Worm (Caenorhabditis elegans) whole organism, dauer: ENCODE measurements around the gene F49H12.4.

Experiments
- unc-62 ChIP-seq: sonication (generic microtip); optimal IDR thresholded peaks from 2 replicates; lab custom pipeline; 2017; ENCODE audit warnings: missing biosample characterization, missing genetic modification reagents, missing genetic modification characterization

F49H12.4 gene

DNA sequence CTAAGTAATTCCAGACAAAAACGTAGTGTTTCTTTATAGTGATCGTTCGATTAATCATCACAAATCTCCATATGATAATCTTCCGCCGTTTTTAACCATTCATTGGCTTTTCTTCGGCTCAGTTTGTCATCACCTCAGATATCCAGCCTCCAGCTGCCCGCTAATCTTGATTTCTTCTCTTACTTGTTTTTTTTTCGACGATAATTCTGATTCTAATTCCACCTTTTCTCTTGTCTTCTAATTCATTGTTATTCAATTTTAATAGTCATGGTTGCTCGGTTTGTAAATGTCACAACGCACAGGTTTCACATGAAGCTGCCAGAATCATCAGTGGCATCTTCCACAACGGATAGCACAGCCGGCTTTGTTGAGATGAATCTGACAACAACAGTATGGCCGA lies at the start of gene F49H12.4:
F49H12.4 (plus strand) TSS at position 301 of the 400 bp plus-strand sequence.
- no peak for TF ChIP-seq unc-62

DNA sequence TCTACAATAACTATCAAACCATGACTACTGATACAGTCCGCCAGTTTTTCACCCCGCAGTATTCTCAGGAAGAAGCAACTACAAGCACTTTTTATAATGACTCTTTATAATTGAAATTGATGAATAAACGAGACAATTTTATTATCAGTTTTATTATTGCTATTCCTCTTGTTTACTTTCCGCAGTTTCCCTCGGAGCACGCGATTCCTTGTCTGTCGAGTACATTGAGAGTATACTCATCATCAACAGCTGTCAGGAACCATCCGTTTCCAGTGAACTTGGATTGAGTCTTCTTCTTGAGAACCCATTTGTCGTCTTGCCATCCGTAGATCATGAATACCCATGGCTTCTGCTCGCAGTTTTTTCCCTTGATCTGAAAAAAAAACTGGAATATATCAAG lies 48.8 kb upstream of the F49H12.4 start:
- TF ChIP-seq unc-62 = no peak

DNA sequence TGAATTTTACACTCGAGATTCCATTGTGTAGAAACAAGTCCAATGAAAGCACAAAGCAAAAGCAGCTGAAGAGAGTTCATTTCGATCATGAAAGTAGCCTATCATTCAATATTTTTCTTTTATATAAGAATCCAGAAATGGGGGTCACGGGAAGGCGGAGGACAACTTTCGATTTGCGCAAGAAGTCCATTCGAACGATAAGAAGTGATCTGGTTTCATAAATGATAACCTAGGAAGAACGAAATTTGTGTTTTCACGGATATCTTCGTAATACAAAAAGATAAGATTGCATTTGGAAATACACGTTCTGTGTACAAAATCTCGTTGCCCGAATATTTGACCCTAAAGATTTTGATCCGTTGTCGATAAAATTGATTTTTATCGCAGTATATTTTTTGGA lies 48.2 kb upstream of the F49H12.4 start, which contains the start of gene Y102A11A.5:
Y102A11A.5 (minus strand) TSS at position 175 of the 400 bp plus-strand sequence.
- no peak for TF ChIP-seq unc-62

DNA sequence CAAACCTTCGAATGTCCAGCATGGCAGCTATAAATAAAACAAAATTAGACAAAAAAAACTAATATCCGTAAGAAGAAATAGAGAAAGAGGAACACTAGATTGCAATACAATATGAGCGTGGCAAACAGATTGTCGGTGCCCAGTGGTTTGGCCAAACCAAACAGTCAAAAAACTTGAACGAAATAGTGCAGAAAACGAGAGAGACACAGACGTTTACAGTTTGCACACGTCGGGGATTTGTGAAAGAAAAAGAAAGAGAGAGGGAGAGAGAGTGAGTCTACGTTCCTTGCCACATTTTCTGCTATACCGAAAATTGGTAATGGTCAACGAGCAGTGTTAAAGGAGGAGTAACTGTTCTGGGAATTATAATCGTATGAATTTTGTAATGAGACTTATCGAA lies 44.5 kb upstream of the F49H12.4 start, which contains the start of gene ergi-1:
ergi-1 (minus strand) TSS at position 101 of the 400 bp plus-strand sequence.
- no peak for TF ChIP-seq unc-62

DNA sequence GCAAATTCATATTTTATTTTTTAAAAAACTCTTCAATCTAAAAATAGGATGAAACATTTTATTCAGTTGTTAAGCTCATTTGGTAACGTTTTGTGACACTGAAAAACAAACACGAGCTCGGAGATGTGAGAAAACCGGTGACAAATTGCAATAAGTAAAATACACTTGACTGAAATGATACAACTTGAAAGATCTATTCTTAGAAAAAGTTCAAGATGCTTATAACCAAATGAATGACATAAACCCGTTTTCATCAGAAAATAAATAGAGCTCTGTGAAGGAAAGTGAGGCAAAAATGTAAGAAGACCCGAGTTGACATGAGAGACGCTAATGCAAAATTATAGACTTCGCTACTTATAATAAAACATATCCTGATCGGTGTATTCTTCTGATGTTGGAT lies 40.3 kb upstream of the F49H12.4 start, which contains the start of gene smex-2:
smex-2 (minus strand) TSS at position 101 of the 400 bp plus-strand sequence.
- TF ChIP-seq unc-62 = no peak

DNA sequence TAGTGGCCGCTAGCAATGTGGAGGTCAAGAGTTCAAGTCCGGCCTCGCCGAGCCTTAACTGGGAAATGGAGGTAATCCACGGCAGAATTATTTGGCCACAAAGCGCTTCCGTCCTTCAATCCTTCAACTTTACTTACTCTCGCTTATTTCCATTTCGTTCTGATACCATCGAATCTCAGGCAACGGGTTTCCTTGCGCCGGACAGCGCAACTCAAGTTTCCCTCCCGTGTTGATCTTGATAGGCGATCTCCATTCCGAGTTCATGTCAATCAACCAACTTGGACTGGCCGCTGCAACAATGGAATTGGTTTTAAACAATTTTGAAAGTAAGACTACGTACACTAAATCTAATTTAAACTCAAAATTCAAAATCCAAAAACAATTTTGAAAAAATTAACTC lies 38.8 kb upstream of the F49H12.4 start:
- TF ChIP-seq unc-62 = no peak

DNA sequence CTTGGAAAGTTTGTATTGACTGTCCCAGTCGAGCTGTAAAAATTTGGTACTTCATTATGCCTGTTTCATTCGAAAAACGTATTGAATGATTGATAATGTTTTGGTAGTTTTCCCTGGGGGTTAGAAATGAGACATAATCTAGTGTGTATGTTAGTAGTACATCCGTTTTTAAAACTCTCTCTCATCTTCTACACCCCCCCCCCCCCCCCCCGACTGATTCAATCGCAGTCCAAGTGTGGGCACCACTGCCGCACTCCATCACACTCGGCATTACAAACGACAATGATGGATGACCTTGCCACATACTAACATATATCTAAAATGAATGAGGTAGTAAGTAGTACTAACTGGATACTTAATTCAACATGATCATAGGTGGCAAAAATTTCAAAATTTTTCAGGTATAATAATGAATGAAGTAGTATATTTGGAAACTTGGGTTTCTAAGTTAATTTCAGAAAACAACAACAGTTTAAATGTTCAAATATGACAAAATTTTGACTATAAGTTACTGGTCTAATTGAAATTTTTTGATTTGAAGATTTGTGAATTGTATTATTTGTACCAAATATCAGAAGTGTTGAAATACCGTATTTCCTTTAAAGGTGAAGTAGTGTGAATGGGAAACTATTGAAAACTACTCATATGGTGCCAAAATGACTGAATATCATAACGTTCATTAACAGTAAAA lies 38.0 kb upstream of the F49H12.4 start:
- no peak for TF ChIP-seq unc-62

DNA sequence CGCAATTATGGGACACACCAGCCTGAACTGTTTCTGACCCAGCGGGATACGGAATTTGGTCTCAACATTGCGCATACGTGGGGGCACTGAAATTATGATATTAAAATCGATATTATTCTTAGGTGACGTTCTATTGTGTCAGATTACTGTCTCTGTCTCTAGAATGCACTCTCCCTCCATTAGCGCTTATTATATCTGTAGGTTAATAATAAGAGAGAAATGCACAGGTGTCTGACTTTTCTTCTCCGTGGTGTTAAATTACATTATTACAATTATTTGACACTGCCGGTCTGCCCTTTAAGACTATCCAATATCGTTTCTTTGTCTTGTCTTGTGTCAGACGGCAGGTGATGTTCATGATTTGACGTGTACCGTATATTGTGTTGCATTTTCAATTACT lies 37.0 kb upstream of the F49H12.4 start:
- no peak for TF ChIP-seq unc-62

DNA sequence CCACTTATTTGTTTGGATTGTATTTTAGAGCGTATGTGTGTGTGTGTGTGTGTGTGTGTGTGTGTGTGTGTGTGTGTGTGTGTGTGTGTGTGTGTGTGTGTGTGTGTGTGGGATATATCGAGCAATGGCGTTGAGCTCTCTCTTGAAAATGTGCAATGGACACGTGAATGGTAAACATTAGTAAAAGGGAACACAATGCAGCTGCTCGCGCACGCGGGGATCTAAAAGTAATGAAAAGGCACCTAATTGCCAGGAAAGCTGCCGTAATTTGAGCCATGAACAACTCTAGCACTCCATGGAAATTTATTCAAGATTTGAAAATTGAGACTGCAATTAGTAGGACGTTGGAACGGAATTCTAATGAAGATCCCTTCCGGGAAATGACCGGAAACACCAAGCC lies 36.4 kb upstream of the F49H12.4 start:
- TF ChIP-seq unc-62 = no peak

DNA sequence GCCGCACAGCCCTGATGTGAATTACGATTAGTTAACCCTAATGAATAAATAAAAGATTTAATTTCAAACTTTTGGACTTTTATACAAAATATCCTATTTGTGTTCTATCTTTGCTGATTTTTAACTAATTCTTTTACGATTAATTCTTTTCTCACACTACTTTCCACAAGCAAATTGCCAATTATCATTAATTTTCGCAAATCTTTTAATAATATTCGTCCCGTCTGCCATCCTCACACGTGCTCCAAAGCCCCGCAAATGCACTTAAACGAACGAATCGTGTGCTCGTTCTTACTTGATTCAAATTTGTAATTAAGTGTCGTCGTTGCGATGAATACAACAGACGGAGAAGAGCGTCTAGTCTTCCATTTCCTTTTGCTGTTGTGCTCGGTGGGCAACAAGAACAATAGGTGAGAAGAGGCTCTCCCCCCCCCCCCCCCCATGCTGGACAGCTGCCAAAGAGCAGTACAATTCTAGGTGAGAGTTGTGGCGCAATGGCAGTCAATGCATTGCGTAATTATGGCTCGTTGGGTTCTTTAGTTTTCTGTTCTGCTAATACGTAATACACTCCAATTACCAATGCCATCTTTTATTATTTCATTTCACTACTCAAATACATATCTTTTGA lies 35.0 kb upstream of the F49H12.4 start:
- no peak for TF ChIP-seq unc-62

DNA sequence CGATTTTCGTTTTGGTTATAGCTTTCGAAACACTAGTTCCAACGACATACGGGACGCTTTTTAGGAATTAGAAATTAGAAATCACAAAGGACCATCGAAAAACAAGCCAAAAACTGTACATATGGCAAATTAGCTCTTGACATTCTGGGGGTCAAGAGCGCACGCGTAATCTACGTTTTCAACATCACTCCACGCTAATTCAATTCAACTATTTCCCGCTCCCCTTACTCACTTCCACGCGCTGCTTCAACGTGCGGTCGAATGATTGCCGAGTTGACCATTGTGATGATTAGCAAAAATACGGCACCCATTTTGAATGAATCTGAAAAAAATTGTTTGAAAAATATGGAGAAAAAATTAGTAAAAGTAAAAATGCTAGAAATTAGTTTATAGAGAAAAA lies 34.0 kb upstream of the F49H12.4 start:
- TF ChIP-seq unc-62 = no peak

DNA sequence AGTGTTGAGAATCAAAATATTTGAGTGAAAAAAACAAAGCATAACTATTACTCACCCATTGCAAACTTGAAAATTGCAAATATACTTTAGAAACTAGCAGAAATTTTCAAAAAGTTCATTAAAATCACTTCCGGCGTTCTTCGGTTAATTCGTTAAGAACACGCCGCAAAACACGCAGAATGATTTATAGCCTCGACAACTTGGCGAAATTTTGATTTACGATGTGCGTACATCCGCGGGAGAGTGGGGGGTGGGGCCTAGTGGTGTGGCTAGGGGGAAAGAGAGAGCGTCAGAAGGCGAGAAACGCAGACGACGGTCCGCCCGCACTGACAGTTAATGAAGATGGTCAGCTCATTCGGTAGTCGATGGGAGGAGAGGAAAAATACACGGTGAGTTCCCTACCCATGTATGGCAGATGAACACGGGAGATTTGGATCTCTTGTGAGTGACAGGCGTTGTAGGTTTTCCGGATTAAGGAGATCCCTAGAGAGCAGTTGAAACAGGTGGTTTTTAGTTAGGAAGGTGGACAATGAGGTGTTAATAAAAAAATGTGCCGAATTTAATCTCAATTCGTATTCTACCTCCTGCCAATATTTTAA lies 33.4 kb upstream of the F49H12.4 start, which contains the start of gene igcm-4:
igcm-4 (minus strand) TSS at position 237 of the 599 bp plus-strand sequence.
- no peak for TF ChIP-seq unc-62

DNA sequence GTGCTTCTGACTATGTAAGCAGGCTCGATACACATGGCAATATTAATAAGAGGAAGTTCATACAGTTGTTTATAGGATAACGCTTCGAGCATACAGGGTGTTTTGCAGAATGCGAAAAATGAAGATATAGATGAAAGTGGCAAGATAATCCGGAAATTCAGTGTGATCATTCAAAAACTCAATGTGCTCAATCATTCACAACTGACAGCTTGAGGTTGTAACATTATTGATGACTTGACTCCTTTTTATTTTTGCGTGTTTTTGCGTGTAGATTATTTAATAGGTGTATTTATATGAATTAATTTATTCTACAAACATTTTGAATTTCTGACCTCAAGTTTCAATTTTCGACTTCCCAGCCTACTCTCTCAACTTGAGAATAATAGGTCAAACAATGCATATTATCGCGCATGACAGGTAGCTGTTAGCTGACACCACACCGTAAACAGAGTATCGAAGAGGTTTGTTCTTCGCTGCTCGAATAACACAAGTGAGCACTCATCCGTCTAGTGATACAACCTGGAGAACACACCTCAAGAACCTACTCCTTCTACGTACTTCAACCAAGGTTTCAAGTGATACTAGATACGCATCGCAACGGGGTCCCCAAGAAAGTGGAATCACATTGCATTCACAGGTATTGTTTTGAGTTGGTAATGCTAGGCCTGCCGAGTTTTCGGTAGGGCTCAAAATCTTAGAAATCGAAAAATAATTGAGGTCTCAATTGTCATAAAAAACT lies 32.3 kb upstream of the F49H12.4 start:
- no peak for TF ChIP-seq unc-62

DNA sequence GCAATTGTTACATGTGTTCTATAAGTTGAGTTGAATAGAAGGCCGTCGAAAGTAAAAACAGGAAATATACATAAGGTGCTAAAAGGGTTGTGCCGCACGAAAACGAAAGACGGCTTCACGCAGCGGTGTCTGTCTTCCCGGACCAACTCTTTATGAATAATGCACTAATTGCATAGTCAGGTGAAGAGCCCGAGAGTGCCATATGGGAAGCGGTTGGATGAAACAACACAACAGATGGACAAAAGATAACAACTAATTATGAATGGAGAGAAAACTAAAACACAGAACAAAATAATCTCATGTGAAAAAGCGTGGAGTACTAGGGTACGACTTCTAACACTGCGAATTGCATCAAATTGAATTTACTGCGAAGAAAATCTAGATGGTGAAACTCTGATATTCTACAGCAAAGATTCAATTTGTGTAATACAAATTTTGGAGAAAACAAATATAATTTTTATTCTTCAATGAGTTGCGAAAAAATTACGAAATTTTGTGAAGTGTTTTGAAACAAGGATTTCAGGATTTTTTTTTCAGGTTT lies 30.7 kb upstream of the F49H12.4 start:
- TF ChIP-seq unc-62 = no peak

DNA sequence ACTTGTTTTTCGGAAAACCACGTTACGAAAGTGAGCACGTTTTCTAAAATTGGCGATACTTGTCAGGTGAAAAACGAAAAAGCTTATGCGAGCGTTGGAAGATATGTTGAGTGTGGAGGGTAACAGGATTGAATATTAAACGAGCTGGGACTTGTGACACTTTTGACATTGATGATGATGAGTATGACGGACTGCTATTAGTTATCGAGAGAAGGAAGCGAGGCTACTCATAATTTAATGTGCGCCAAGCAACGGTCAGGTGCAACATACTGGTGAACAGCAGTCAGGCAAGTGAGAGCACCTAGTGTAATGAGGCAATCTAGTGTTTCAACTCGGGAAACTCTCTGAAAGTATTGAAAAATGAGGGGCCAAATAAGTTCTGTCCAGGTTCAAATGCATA lies 29.4 kb upstream of the F49H12.4 start:
- no peak for TF ChIP-seq unc-62

DNA sequence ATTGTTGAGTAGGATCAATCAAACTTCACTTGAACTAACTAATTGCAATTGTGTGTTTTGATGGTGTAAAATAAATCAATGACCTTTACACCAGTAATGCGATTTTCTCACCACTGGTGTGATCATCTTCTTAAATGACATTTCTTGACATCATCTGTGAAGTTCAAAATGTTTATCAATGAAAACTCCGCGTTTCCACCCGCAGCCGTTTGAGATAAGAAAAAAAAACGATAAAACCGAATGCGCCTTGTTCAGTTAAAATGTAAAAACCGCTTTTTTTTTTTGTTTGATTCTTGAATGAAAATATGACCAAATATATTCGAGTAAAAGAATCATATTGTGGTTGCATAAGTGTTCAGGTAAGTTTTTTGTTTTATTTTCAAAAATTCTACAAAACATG lies 28.0 kb upstream of the F49H12.4 start, which contains the start of gene Y102A11A.1:
Y102A11A.1 (plus strand) TSS at position 223 of the 400 bp plus-strand sequence.
- TF ChIP-seq unc-62 = no peak

DNA sequence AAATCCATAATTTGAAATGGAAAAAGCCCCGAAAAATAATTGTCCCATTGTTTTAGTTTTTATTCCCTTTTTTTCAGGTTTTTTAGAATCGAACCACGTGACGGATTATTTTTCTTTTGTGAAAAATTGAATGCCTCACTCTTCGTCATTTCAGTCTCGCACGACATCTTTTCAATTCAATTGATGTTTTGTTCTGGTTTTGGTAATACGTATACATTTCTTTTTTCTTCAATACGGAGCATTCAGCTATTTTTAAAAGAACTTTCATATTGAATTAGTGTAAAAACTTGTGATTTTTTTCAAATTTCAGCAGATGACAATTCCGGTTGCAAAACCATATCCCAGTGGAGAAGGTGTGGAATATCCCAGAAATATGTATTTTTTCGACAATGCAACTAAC lies 14.9 kb upstream of the F49H12.4 start, which contains the start of gene F49H12.7:
F49H12.7 (plus strand) TSS at position 301 of the 400 bp plus-strand sequence.
- no peak for TF ChIP-seq unc-62
